Fruit fly (Drosophila melanogaster): ENCODE data around the gene CG13771.

The CG13771 gene

DNA sequence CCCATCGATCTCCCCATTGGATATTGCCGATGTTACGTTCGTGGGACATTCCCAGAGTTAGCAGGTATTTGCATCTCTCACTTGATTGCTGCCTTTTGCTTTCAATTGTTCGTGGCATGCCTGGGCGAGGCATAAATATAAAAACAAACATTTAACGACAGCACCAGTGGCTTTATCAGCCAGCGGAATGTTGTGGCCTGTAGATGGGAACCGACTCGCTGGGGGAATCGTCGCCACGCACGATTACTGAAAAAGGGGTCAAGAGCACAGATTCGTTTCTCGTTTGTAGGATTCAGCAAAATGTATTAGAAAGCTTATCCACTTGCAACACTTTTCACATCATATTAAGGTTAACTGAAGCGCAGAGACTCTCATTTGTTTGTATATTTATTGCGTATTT lies 8.0 kb upstream of the CG13771 start:
- TF ChIP-seq sug (tag; optimal IDR thresholded peaks at IDR 0.05) (peak; percentile 55), MTF-1 (GFP tag; optimal IDR thresholded peaks at IDR 0.05; ENCODE audit: borderline replicate concordance) (no peak), CG6175 (GFP tag; IDR thresholded peaks at IDR 0.05) (0 out of 3 replicates have a peak, but pooled peaks have one; percentile 25), sens (GFP tag) (peak; percentile 48), CG12769 (tag; optimal IDR thresholded peaks at IDR 0.05) (peak; percentile 35), sd (tag; optimal IDR thresholded peaks at IDR 0.05) (peak; percentile 73), Deaf1 (tag; optimal IDR thresholded peaks at IDR 0.05) (peak; percentile 46), chif (GFP tag; optimal IDR thresholded peaks at IDR 0.05) (no peak), CG1233 (GFP tag; optimal IDR thresholded peaks at IDR 0.05) (no peak), fu2 (GFP tag; optimal IDR thresholded peaks at IDR 0.05) (no peak), BEAF-32 (GFP tag; optimal IDR thresholded peaks at IDR 0.05) (no peak)

DNA sequence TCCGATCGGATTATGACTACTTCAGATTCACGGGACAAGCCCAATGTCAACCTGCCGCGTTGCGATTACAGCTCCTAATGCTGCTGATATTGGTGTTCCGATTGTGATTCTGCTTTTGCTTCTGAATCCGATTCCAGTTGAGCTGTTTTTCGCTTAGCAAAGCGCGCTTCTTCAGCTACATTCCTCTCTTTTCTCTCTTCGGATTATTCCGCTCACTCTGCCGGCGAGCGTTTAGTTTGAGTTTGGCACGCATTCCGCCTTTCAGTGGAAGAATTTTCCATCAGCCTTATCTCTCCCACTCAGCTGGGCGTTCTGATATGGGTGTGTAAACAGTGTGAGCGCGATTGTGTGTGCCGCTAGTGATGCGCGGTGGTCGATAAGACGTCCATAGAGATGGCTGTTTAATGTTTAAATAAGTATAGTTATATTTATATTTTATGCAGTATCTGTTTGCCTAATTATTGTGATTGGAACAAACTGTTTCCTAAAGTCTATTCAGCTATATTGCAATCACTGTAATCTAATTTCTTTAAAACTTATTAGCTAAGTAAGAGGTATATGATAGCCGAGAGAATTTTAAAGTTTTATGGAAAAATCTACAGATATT lies 4.4 kb upstream of the CG13771 start, which contains the start of gene Galt:
TSS of gene Galt (minus strand) at position 315 of the 607 bp plus-strand sequence.
- TF ChIP-seq zen2 (GFP tag; IDR thresholded peaks at IDR 0.05; ENCODE audit: partially characterized antibody): peak; percentile 54; the same call in 2 of the 3 replicates
- peak; percentile 61 for TF ChIP-seq CG3163 (GFP tag; optimal IDR thresholded peaks at IDR 0.05)
- peak; percentile 31 for TF ChIP-seq CG9817 (tag; optimal IDR thresholded peaks at IDR 0.05)
- TF ChIP-seq CG34376 (GFP tag; optimal IDR thresholded peaks at IDR 0.05): peak; percentile 90
- no peak for TF ChIP-seq Hr51 (GFP tag; optimal IDR thresholded peaks at IDR 0.05)
- TF ChIP-seq sug (tag; optimal IDR thresholded peaks at IDR 0.05): peak; percentile 79
- TF ChIP-seq dati (GFP tag; IDR thresholded peaks at IDR 0.05): no peak
- no peak for TF ChIP-seq trh (GFP tag; optimal IDR thresholded peaks at IDR 0.05)
- TF ChIP-seq Lhr (GFP tag; optimal IDR thresholded peaks at IDR 0.05): peak; percentile 5
- TF ChIP-seq CG17385 (GFP tag; optimal IDR thresholded peaks at IDR 0.05): peak; percentile 31
- TF ChIP-seq Chrac-16 (GFP tag; optimal IDR thresholded peaks at IDR 0.05): no peak
- TF ChIP-seq Elba2 (GFP tag; optimal IDR thresholded peaks at IDR 0.05): no peak
- TF ChIP-seq cg (GFP tag; optimal IDR thresholded peaks at IDR 0.05): peak; percentile 65
- TF ChIP-seq Eip74EF (GFP tag; optimal IDR thresholded peaks at IDR 0.05): peak in 1 of 2 experiments; percentile 24
- TF ChIP-seq Mes4 (GFP tag; optimal IDR thresholded peaks at IDR 0.05): no peak
- no peak for TF ChIP-seq zf30C (GFP tag; optimal IDR thresholded peaks at IDR 0.05)
- TF ChIP-seq unc-4 (GFP tag; IDR thresholded peaks at IDR 0.05; ENCODE audit: partially characterized antibody): peak; percentile 63
- peak; percentile 50 for TF ChIP-seq CG6854 (GFP tag; optimal IDR thresholded peaks at IDR 0.05)
- no peak for TF ChIP-seq fru (optimal IDR thresholded peaks at IDR 0.05)
- peak; percentile 5 for TF ChIP-seq CG8388 (GFP tag; optimal IDR thresholded peaks at IDR 0.05)
- TF ChIP-seq CG12071 (GFP tag; optimal IDR thresholded peaks at IDR 0.05): no peak
- peak; percentile 19 for TF ChIP-seq lbe (GFP tag; optimal IDR thresholded peaks at IDR 0.05)
- TF ChIP-seq CG12104 (GFP tag; optimal IDR thresholded peaks at IDR 0.05): no peak
- peak; percentile 19 for TF ChIP-seq trem (tag; optimal IDR thresholded peaks at IDR 0.05)
- TF ChIP-seq p53 (GFP tag; optimal IDR thresholded peaks at IDR 0.05): no peak
- TF ChIP-seq CG1233 (GFP tag; optimal IDR thresholded peaks at IDR 0.05): peak; percentile 46
- TF ChIP-seq Dref (GFP tag; IDR thresholded peaks at IDR 0.05): peak; percentile 63
- no peak for TF ChIP-seq hkb (optimal IDR thresholded peaks at IDR 0.05)
- peak; percentile 30 for TF ChIP-seq hkb (GFP tag; IDR thresholded peaks at IDR 0.05)
- TF ChIP-seq kah (GFP tag; optimal IDR thresholded peaks at IDR 0.05): peak; percentile 9
- peak; percentile 51 for TF ChIP-seq CG9727 (GFP tag; optimal IDR thresholded peaks at IDR 0.05)
- TF ChIP-seq crp (GFP tag; optimal IDR thresholded peaks at IDR 0.05): peak in 1 of 2 experiments; percentile 73
- no peak for TF ChIP-seq jigr1 (GFP tag; IDR thresholded peaks at IDR 0.05)
- peak in 1 of 3 experiments; percentile 31 for TF ChIP-seq lola (GFP tag; optimal IDR thresholded peaks at IDR 0.05)
- TF ChIP-seq CG4328 (GFP tag; optimal IDR thresholded peaks at IDR 0.05): peak; percentile 39
- no peak for TF ChIP-seq CG17612 (GFP tag; IDR thresholded peaks at IDR 0.05)
- TF ChIP-seq CG15073 (GFP tag; optimal IDR thresholded peaks at IDR 0.05): no peak
- peak; percentile 68 for TF ChIP-seq CG15514 (GFP tag; optimal IDR thresholded peaks at IDR 0.05)
- TF ChIP-seq cwo (GFP tag; optimal IDR thresholded peaks at IDR 0.05): peak; percentile 38
